Fruit fly (Drosophila melanogaster) whole organism, wandering third instar larva: ENCODE measurements around the gene CG42705.

Experiments used
- Abd-B ChIP-seq: fragments of >200 bp; optimal IDR thresholded peaks from 2 replicates; lab custom pipeline; 2017; ENCODE audit warnings: missing biosample characterization, missing genetic modification characterization
- Myc ChIP-seq: fragments of >200 bp; optimal IDR thresholded peaks from 2 replicates; lab custom pipeline; 2017
- fru ChIP-seq: fragments of 200-800 bp; sonication (Bioruptor generic); optimal IDR thresholded peaks from 3 replicates; lab custom pipeline; 2016; ENCODE audit warnings: missing biosample characterization, mild to moderate bottlenecking, missing genetic modification characterization
- h ChIP-seq: fragments of 200-800 bp; sonication (Bioruptor generic); optimal IDR thresholded peaks from 3 replicates; lab custom pipeline; 2016; ENCODE audit warnings: missing biosample characterization, mild to moderate bottlenecking, missing genetic modification characterization
- pan ChIP-seq: fragments of >200 bp; optimal IDR thresholded peaks from 2 replicates; lab custom pipeline; 2017

DNA sequence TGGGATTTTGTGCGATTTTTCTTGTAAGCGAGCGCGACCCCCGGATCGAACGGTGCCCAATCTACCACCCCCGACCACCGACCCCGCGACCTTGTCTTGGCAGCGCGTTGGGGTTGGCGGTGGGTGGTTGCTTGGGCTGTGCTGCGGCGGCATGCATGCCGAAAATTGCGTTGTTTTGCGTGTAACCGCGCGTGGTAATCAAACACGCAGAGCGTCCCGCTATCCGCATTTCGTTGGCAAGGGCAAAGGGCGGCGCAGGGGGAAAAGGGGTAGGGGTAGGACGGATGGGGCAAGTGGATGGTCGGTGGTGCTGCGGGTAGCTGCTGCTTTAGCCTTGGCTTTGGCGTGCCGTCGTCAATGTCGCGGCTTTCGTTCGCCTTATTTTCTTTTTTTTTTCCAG, 18.7 kb downstream of the CG42705 start:
- TF ChIP-seq pan (lab: Kevin White, UChicago) = no peak
- TF ChIP-seq fru (GFP tag; lab: Kevin White, UChicago) = no peak
- no peak for TF ChIP-seq Myc
- no peak for TF ChIP-seq Abd-B (GFP tag; lab: Kevin White, UChicago)
- TF ChIP-seq h = no peak
